Worm (Caenorhabditis elegans) whole organism, midembryonic: Measurements from ENCODE around the gene C04E6.4.

Source experiments
- T22C8.4 ChIP-seq: fragments of 200-800 bp; sonication (Bioruptor generic); IDR thresholded peaks from 2 replicates; pipeline ENCODE4 v1.3.6; 2022; ENCODE audit warnings: missing genetic modification characterization, missing compliant biosample characterization
- cog-1 ChIP-seq: sonication (generic microtip); optimal IDR thresholded peaks from 2 replicates; lab custom pipeline; 2016; ENCODE audit warnings: missing genetic modification characterization, missing compliant biosample characterization
- flt-1 ChIP-seq: fragments of 200-800 bp; sonication (Bioruptor generic); IDR thresholded peaks from 2 replicates; pipeline ENCODE4 v1.3.6; 2022; ENCODE audit warnings: missing genetic modification characterization, missing compliant biosample characterization
- klf-2 ChIP-seq: fragments of 200-800 bp; sonication (Bioruptor generic); conservative IDR thresholded peaks from 2 replicates; pipeline ENCODE4 v1.3.6; 2022; ENCODE audit warnings: missing genetic modification reagents, missing genetic modification characterization, missing compliant biosample characterization
- med-1 ChIP-seq: sonication (generic microtip); optimal IDR thresholded peaks from 2 replicates; lab custom pipeline; 2017; ENCODE audit warnings: missing genetic modification characterization, mild to moderate bottlenecking, missing compliant biosample characterization, antibody characterized with exemption, missing genetic modification reagents; ENCODE audit not compliant: insufficient read depth
- ref-1 ChIP-seq: fragments of 200-800 bp; sonication (Bioruptor generic); conservative IDR thresholded peaks from 2 replicates; pipeline ENCODE4 v1.3.6; 2022; ENCODE audit warnings: missing genetic modification reagents, missing genetic modification characterization, missing compliant biosample characterization
- tab-1 ChIP-seq: fragments of 200-800 bp; sonication (Bioruptor generic); IDR thresholded peaks from 2 replicates; pipeline ENCODE4 v1.3.6; 2022; ENCODE audit warnings: missing genetic modification characterization, missing compliant biosample characterization
- ztf-23 ChIP-seq: fragments of 200-800 bp; sonication (Bioruptor generic); IDR thresholded peaks from 2 replicates; pipeline ENCODE4 v1.3.6; 2022; ENCODE audit warnings: missing genetic modification reagents, missing genetic modification characterization, missing compliant biosample characterization
- ztf-29 ChIP-seq: fragments of 200-800 bp; sonication (Bioruptor generic); IDR thresholded peaks from 2 replicates; pipeline ENCODE4 v1.3.6; 2022; ENCODE audit warnings: missing genetic modification reagents, missing genetic modification characterization, missing compliant biosample characterization

Gene C04E6.4

ce11 chrV:5951133-5951532 is 43.9 kb downstream of the C04E6.4 start, which contains the start of gene M03F8.1:
Gene M03F8.1, plus strand, starts transcription at chrV:5951433.
- TF ChIP-seq ztf-29 (GFP tag; lab: Robert Waterston, UW) (no peak), cog-1 (tag; lab: Kevin White, UChicago) (no peak), med-1 (GFP tag; lab: Kevin White, UChicago) (no peak), T22C8.4 (GFP tag; lab: Robert Waterston, UW) (no peak), klf-2 (GFP tag; lab: Robert Waterston, UW) (no peak), ztf-23 (no peak), flt-1 (GFP tag; lab: Robert Waterston, UW) (no peak), ref-1 (GFP tag; lab: Robert Waterston, UW) (no peak), tab-1 (GFP tag; lab: Robert Waterston, UW) (no peak)

- TF ChIP-seq ref-1 (GFP tag; lab: Robert Waterston, UW) (no peak), klf-2 (GFP tag; lab: Robert Waterston, UW) (no peak)
These were observed 45.9 kb downstream of the C04E6.4 start for ce11 chrV:5953086-5953485.

- no peak for TF ChIP-seq ref-1 (GFP tag; lab: Robert Waterston, UW)
- no peak for TF ChIP-seq tab-1 (GFP tag; lab: Robert Waterston, UW)
- TF ChIP-seq klf-2 (GFP tag; lab: Robert Waterston, UW) = no peak
- TF ChIP-seq ztf-23 = no peak
- TF ChIP-seq T22C8.4 (GFP tag; lab: Robert Waterston, UW) = no peak
- no peak for TF ChIP-seq flt-1 (GFP tag; lab: Robert Waterston, UW)
- TF ChIP-seq ztf-29 (GFP tag; lab: Robert Waterston, UW) = no peak
- TF ChIP-seq med-1 (GFP tag; lab: Kevin White, UChicago) = no peak
- TF ChIP-seq cog-1 (tag; lab: Kevin White, UChicago) = no peak
These were observed 47.6 kb downstream of the C04E6.4 start, which contains the start of gene M03F8.6 for ce11 chrV:5954747-5955146. Gene M03F8.6, minus strand, starts transcription at chrV:5954847.

- TF ChIP-seq flt-1 (GFP tag; lab: Robert Waterston, UW) (no peak), T22C8.4 (GFP tag; lab: Robert Waterston, UW) (no peak), klf-2 (GFP tag; lab: Robert Waterston, UW) (no peak), ztf-23 (no peak), tab-1 (GFP tag; lab: Robert Waterston, UW) (no peak), ztf-29 (GFP tag; lab: Robert Waterston, UW) (no peak), ref-1 (GFP tag; lab: Robert Waterston, UW) (no peak)
These were observed 48.4 kb downstream of the C04E6.4 start for ce11 chrV:5955627-5956026.
